Fruit fly (Drosophila melanogaster) whole organism, embryonic: ENCODE data around the gene HemK2.
A peak's percentile ranks its signal among the peaks of the same experiment; 100 is the strongest.

ENCODE experiments used
- Atf-2 ChIP-seq: fragments of 200-800 bp; sonication (Bioruptor generic); optimal IDR thresholded peaks from 2 replicates; lab custom pipeline; 2016; ENCODE audit warnings: missing biosample characterization, missing genetic modification characterization
- Awh ChIP-seq: fragments of 200-800 bp; sonication (Bioruptor generic); IDR thresholded peaks from 2 replicates; pipeline ENCODE4, ENCODE4 v1.3.6; 2022; ENCODE audit warnings: missing biosample characterization, missing genetic modification characterization
- CG11696 ChIP-seq: fragments of 200-800 bp; sonication (Bioruptor generic); IDR thresholded peaks from 2 replicates; pipeline ENCODE4 v1.3.6; 2022; ENCODE audit warnings: missing biosample characterization, missing genetic modification characterization
- CG11723 ChIP-seq: fragments of 200-800 bp; sonication (Bioruptor generic); optimal IDR thresholded peaks from 2 replicates; lab custom pipeline; 2017; ENCODE audit warnings: missing biosample characterization, mild to moderate bottlenecking, missing genetic modification characterization
- CG12071 ChIP-seq: fragments of 200-800 bp; sonication (Bioruptor generic); optimal IDR thresholded peaks from 3 replicates; lab custom pipeline; 2018; ENCODE audit warnings: missing biosample characterization, mild to moderate bottlenecking, missing genetic modification characterization
- CG17361 ChIP-seq: fragments of 200-800 bp; sonication (Bioruptor generic); IDR thresholded peaks from 3 replicates; pipeline ENCODE4 v1.3.6; 2022; ENCODE audit warnings: missing biosample characterization, missing genetic modification characterization
- CG17612 ChIP-seq: fragments of 200-800 bp; sonication (Bioruptor generic); IDR thresholded peaks from 2 replicates; pipeline ENCODE4 v1.3.6; 2022; ENCODE audit warnings: missing biosample characterization, missing genetic modification characterization
- CG2116 ChIP-seq: fragments of 200-800 bp; sonication (Bioruptor generic); optimal IDR thresholded peaks from 3 replicates; lab custom pipeline; 2018; ENCODE audit warnings: missing biosample characterization, mild to moderate bottlenecking, missing genetic modification characterization
- CG2120 ChIP-seq: fragments of 200-800 bp; sonication (Bioruptor generic); optimal IDR thresholded peaks from 3 replicates; lab custom pipeline; 2016; ENCODE audit warnings: missing biosample characterization, missing genetic modification characterization
- CG2712 ChIP-seq: fragments of 200-800 bp; optimal IDR thresholded peaks from 3 replicates; lab custom pipeline; 2019; ENCODE audit warnings: missing biosample characterization, mild to moderate bottlenecking, missing genetic modification characterization, moderate library complexity
- CG2875 ChIP-seq: fragments of 200-800 bp; sonication (Bioruptor generic); optimal IDR thresholded peaks from 2 replicates; lab custom pipeline; 2017; ENCODE audit warnings: missing biosample characterization, mild to moderate bottlenecking, missing genetic modification characterization, missing genetic modification reagents
- CG4360 ChIP-seq: fragments of 200-800 bp; sonication (Bioruptor generic); IDR thresholded peaks from 2 replicates; pipeline ENCODE4 v1.3.6; 2022; ENCODE audit warnings: missing biosample characterization, missing genetic modification characterization
- CG7357 ChIP-seq: fragments of 200-800 bp; sonication (Bioruptor generic); IDR thresholded peaks from 3 replicates; pipeline ENCODE4 v1.3.6; 2022; ENCODE audit warnings: missing biosample characterization, missing genetic modification characterization
- CG8924 ChIP-seq: fragments of 200-800 bp; optimal IDR thresholded peaks from 3 replicates; lab custom pipeline; 2019; ENCODE audit warnings: missing biosample characterization, mild to moderate bottlenecking, missing genetic modification characterization, moderate library complexity
- CG9609 ChIP-seq: fragments of 200-800 bp; sonication (Bioruptor generic); optimal IDR thresholded peaks from 3 replicates; lab custom pipeline; 2016; ENCODE audit warnings: missing biosample characterization, missing genetic modification characterization
- D19A ChIP-seq: fragments of 200-800 bp; optimal IDR thresholded peaks from 3 replicates; lab custom pipeline; 2019; ENCODE audit warnings: missing biosample characterization, mild to moderate bottlenecking, missing genetic modification characterization, moderate library complexity
- Dll ChIP-seq: fragments of 200-800 bp; sonication (Bioruptor generic); IDR thresholded peaks from 4 replicates; pipeline ENCODE4 v1.3.6; 2022; ENCODE audit warnings: missing biosample characterization, missing genetic modification characterization; ENCODE audit not compliant: partially characterized antibody
- HmgD ChIP-seq: fragments of 200-800 bp; sonication (Bioruptor generic); optimal IDR thresholded peaks from 3 replicates; lab custom pipeline; 2016; ENCODE audit warnings: missing biosample characterization, missing genetic modification characterization
- MTF-1 ChIP-seq: fragments of 200-800 bp; sonication (Bioruptor generic); optimal IDR thresholded peaks from 2 replicates; lab custom pipeline; 2018; ENCODE audit warnings: missing biosample characterization, mild to moderate bottlenecking, missing genetic modification characterization, borderline replicate concordance
- Myb ChIP-seq: fragments of 200-800 bp; sonication (Bioruptor generic); optimal IDR thresholded peaks from 2 replicates; lab custom pipeline; 2016; ENCODE audit warnings: missing biosample characterization, missing genetic modification characterization
- NFAT ChIP-seq: fragments of 200-800 bp; sonication (Bioruptor generic); IDR thresholded peaks from 2 replicates; pipeline ENCODE4 v1.3.6; 2022; ENCODE audit warnings: missing biosample characterization, missing genetic modification characterization
- Nf-YB ChIP-seq: fragments of 200-800 bp; sonication (Bioruptor generic); optimal IDR thresholded peaks from 3 replicates; lab custom pipeline; 2019; ENCODE audit warnings: missing biosample characterization, mild to moderate bottlenecking, missing genetic modification characterization, moderate library complexity
- Pdp1 ChIP-seq, 2 experiments: fragments of 200-800 bp; sonication (Bioruptor generic); optimal IDR thresholded peaks; 3 replicates each; lab custom pipeline; 2016; ENCODE audit warnings: missing biosample characterization in 2 of 2, missing genetic modification characterization in 2 of 2, mild to moderate bottlenecking in 1 of 2, moderate library complexity in 1 of 2
- Ravus ChIP-seq: fragments of 200-800 bp; sonication (Bioruptor generic); IDR thresholded peaks from 2 replicates; pipeline ENCODE4 v1.3.6; 2022; ENCODE audit warnings: missing biosample characterization, missing genetic modification characterization
- Sry-δ ChIP-seq: fragments of 200-800 bp; sonication (Bioruptor generic); optimal IDR thresholded peaks from 2 replicates; lab custom pipeline; 2016; ENCODE audit warnings: missing biosample characterization, missing genetic modification characterization
- Ssrp ChIP-seq: fragments of 200-800 bp; sonication (Bioruptor generic); optimal IDR thresholded peaks from 2 replicates; lab custom pipeline; 2018; ENCODE audit warnings: missing biosample characterization, mild to moderate bottlenecking, missing genetic modification characterization, moderate library complexity
- Usf ChIP-seq: fragments of 200-800 bp; sonication (Bioruptor generic); optimal IDR thresholded peaks from 2 replicates; lab custom pipeline; 2017; ENCODE audit warnings: missing genotype, missing biosample characterization, missing genetic modification characterization
- abd-A ChIP-seq: fragments of 200-800 bp; sonication (Bioruptor generic); optimal IDR thresholded peaks from 3 replicates; lab custom pipeline; 2019; ENCODE audit warnings: missing biosample characterization, mild to moderate bottlenecking, missing genetic modification characterization, moderate library complexity
- aop ChIP-seq: fragments of 200-800 bp; sonication (Bioruptor generic); IDR thresholded peaks from 2 replicates; pipeline ENCODE4 v1.3.6; 2022; ENCODE audit warnings: missing biosample characterization, missing genetic modification characterization
- btn ChIP-seq: fragments of 200-800 bp; sonication (Bioruptor generic); optimal IDR thresholded peaks from 2 replicates; lab custom pipeline; 2016; ENCODE audit warnings: missing biosample characterization, missing genetic modification characterization
- cad ChIP-seq: fragments of >200 bp; optimal IDR thresholded peaks from 2 replicates; lab custom pipeline; 2017; ENCODE audit warnings: missing biosample characterization, missing genetic modification characterization
- cwo ChIP-seq: fragments of 200-800 bp; sonication (Bioruptor generic); optimal IDR thresholded peaks from 3 replicates; lab custom pipeline; 2017; ENCODE audit warnings: missing biosample characterization, missing genetic modification characterization, mild to moderate bottlenecking, moderate library complexity, missing genetic modification reagents
- esg ChIP-seq: fragments of 200-800 bp; sonication (Bioruptor generic); conservative IDR thresholded peaks from 2 replicates; pipeline ENCODE4 v1.3.6; 2022; ENCODE audit warnings: missing biosample characterization, missing genetic modification characterization
- eve ChIP-seq, 2 experiments: fragments of >200 bp; optimal IDR thresholded peaks; 2 replicates each; lab custom pipeline; 2017; ENCODE audit warnings: missing biosample characterization in 2 of 2, missing genetic modification characterization in 2 of 2
- ewg ChIP-seq: fragments of 200-800 bp; sonication (Bioruptor generic); optimal IDR thresholded peaks from 3 replicates; lab custom pipeline; 2017; ENCODE audit warnings: mild to moderate bottlenecking, missing biosample characterization, missing genetic modification reagents, missing genetic modification characterization
- fd3F ChIP-seq: fragments of 200-800 bp; sonication (Bioruptor generic); optimal IDR thresholded peaks from 2 replicates; lab custom pipeline; 2018; ENCODE audit warnings: missing biosample characterization, mild to moderate bottlenecking, missing genetic modification characterization, moderate library complexity
- gsb-n ChIP-seq: fragments of 200-800 bp; sonication (Bioruptor generic); optimal IDR thresholded peaks from 3 replicates; lab custom pipeline; 2018; ENCODE audit warnings: missing biosample characterization, mild to moderate bottlenecking, missing genetic modification characterization
- hb ChIP-seq: fragments of 200-800 bp; sonication (Bioruptor generic); IDR thresholded peaks from 3 replicates; pipeline ENCODE4 v1.3.6; 2022; ENCODE audit warnings: missing biosample characterization, missing genetic modification characterization; ENCODE audit not compliant: partially characterized antibody
- hbn ChIP-seq: fragments of 200-800 bp; sonication (Bioruptor generic); IDR thresholded peaks from 2 replicates; pipeline ENCODE4 v1.3.6; 2022; ENCODE audit warnings: missing biosample characterization, missing genetic modification characterization; ENCODE audit not compliant: partially characterized antibody
- pfk ChIP-seq: fragments of 200-800 bp; sonication (Bioruptor generic); optimal IDR thresholded peaks from 2 replicates; lab custom pipeline; 2018; ENCODE audit warnings: missing biosample characterization, mild to moderate bottlenecking, missing genetic modification characterization, moderate library complexity
- pho ChIP-seq: fragments of 200-800 bp; sonication (Bioruptor generic); optimal IDR thresholded peaks from 2 replicates; lab custom pipeline; 2016; ENCODE audit warnings: missing biosample characterization, missing genetic modification characterization
- sens-2 ChIP-seq: fragments of 200-800 bp; sonication (Bioruptor generic); IDR thresholded peaks from 2 replicates; pipeline ENCODE4 v1.3.6; 2022; ENCODE audit warnings: missing biosample characterization, missing genetic modification characterization
- slou ChIP-seq: fragments of 200-800 bp; sonication (Bioruptor generic); optimal IDR thresholded peaks from 3 replicates; lab custom pipeline; 2016; ENCODE audit warnings: missing biosample characterization, missing genetic modification characterization
- slp2 ChIP-seq: fragments of 200-800 bp; sonication (Bioruptor generic); optimal IDR thresholded peaks from 2 replicates; lab custom pipeline; 2016; ENCODE audit warnings: missing biosample characterization, missing genetic modification characterization
- sna ChIP-seq: fragments of 200-800 bp; sonication (Bioruptor generic); IDR thresholded peaks from 2 replicates; pipeline ENCODE4 v1.3.6; 2022; ENCODE audit warnings: missing biosample characterization, missing genetic modification characterization; ENCODE audit not compliant: partially characterized antibody
- toy ChIP-seq: fragments of 200-800 bp; sonication (Bioruptor generic); IDR thresholded peaks from 2 replicates; pipeline ENCODE4 v1.3.6; 2022; ENCODE audit warnings: missing biosample characterization, missing genetic modification characterization
- unpg ChIP-seq: fragments of 200-800 bp; sonication (Bioruptor generic); optimal IDR thresholded peaks from 3 replicates; lab custom pipeline; 2018; ENCODE audit warnings: missing biosample characterization, mild to moderate bottlenecking, missing genetic modification characterization, moderate library complexity
- vfl ChIP-seq: fragments of 200-800 bp; sonication (Bioruptor generic); optimal IDR thresholded peaks from 2 replicates; lab custom pipeline; 2016; ENCODE audit warnings: missing biosample characterization, missing genetic modification characterization
- wek ChIP-seq: fragments of 200-800 bp; sonication (Bioruptor generic); optimal IDR thresholded peaks from 3 replicates; lab custom pipeline; 2018; ENCODE audit warnings: missing biosample characterization, mild to moderate bottlenecking, missing genetic modification characterization, moderate library complexity
- yki ChIP-seq: fragments of >200 bp; optimal IDR thresholded peaks from 3 replicates; lab custom pipeline; 2018

The HemK2 gene

dm6 chr2L:2750337-2751084, 9.0 kb downstream of the HemK2 start (continued):
- TF ChIP-seq Ssrp (peak; percentile 60), CG9609 (GFP tag; lab: Kevin White, UChicago) (peak; percentile 72), eve (GFP tag; optimal IDR thresholded peaks at IDR 0.05; lab: Kevin White, UChicago) (no peak), aop (no peak), CG7357 (GFP tag; lab: Robert Waterston, UW) (peak; percentile 74), CG2712 (tag; lab: Kevin White, UChicago) (peak; percentile 87), CG4360 (GFP tag; lab: Robert Waterston, UW) (no peak), sna (GFP tag; lab: Robert Waterston, UW) (no peak), Atf-2 (GFP tag; lab: Kevin White, UChicago) (peak; percentile 57), fd3F (GFP tag; lab: Kevin White, UChicago) (peak; percentile 68), CG2120 (peak; percentile 91), CG17612 (GFP tag; lab: Robert Waterston, UW) (no peak), CG11723 (peak; percentile 13), CG2116 (GFP tag; lab: Kevin White, UChicago) (peak; percentile 27), hbn (GFP tag; lab: Robert Waterston, UW) (no peak), Pdp1 (GFP tag; optimal IDR thresholded peaks at IDR 0.05; lab: Kevin White, UChicago) (peak; percentile 84 to 98), Myb (GFP tag; lab: Kevin White, UChicago) (peak; percentile 64), slp2 (GFP tag; lab: Kevin White, UChicago) (peak; percentile 79), ewg (GFP tag; lab: Kevin White, UChicago) (peak; percentile 54), sens-2 (GFP tag; lab: Robert Waterston, UW) (no peak), esg (GFP tag; lab: Robert Waterston, UW) (no peak), CG2875 (GFP tag; lab: Kevin White, UChicago) (peak; percentile 56), slou (GFP tag; lab: Kevin White, UChicago) (peak; percentile 25), pfk (peak; percentile 9), Ravus (GFP tag; lab: Robert Waterston, UW) (no peak), wek (GFP tag; lab: Kevin White, UChicago) (peak; percentile 45), yki (lab: Kevin White, UChicago) (no peak), btn (peak; percentile 80), abd-A (tag; lab: Kevin White, UChicago) (peak; percentile 94), toy (GFP tag; lab: Robert Waterston, UW) (no peak), pho (peak; percentile 63), Usf (GFP tag; lab: Kevin White, UChicago) (peak; percentile 69), Nf-YB (GFP tag; lab: Kevin White, UChicago) (peak; percentile 35), D19A (peak; percentile 93), CG8924 (tag; lab: Kevin White, UChicago) (peak; percentile 85), HmgD (GFP tag; lab: Kevin White, UChicago) (peak; percentile 52), cad (peak; percentile 90), MTF-1 (peak; percentile 73), gsb-n (tag; lab: Kevin White, UChicago) (peak; percentile 73), NFAT (GFP tag; lab: Robert Waterston, UW) (no peak), Awh (no peak), cwo (peak; percentile 88), Dll (GFP tag; lab: Robert Waterston, UW) (no peak), vfl (peak; percentile 57), CG11696 (GFP tag; lab: Robert Waterston, UW) (no peak), unpg (GFP tag; lab: Kevin White, UChicago) (peak; percentile 78), CG12071 (GFP tag; lab: Kevin White, UChicago) (peak; percentile 83), hb (GFP tag; lab: Robert Waterston, UW) (no peak), Sry-δ (peak; percentile 45), CG17361 (GFP tag; lab: Robert Waterston, UW) (no peak)
